Fruit fly (Drosophila melanogaster): ENCODE data around the gene Gmppb.

The Gmppb gene

DNA sequence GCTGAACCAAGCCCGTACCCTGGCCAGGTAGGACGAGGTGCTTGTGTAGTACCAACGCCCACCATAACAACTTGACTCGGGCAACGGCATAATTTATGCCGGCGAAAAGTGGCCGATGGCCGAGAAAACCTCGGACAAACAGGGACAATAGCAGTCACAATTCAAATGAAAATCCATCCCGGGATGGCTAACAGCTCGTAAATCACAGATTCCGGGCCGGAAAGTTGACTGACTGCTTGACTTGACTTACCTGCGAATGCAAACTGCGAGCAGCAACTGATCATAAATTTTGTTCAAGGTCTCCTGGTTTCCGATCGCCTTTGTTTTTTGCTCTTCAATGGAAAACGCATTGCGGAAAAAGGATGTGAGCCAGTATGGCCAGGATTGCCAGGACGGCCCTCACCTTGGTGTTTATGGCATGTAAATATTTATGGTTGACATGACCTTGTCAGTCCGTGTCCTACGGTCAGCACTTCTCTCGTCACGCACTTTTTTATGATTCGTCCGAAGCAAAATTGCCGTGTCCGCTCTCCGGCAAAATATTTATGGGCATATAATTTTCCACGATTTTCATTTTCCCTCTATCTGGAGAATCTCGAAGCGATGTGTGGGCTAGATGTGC, 37.9 kb downstream of the Gmppb start:
- TF ChIP-seq noc (tag; optimal IDR thresholded peaks at IDR 0.05) = no peak

DNA sequence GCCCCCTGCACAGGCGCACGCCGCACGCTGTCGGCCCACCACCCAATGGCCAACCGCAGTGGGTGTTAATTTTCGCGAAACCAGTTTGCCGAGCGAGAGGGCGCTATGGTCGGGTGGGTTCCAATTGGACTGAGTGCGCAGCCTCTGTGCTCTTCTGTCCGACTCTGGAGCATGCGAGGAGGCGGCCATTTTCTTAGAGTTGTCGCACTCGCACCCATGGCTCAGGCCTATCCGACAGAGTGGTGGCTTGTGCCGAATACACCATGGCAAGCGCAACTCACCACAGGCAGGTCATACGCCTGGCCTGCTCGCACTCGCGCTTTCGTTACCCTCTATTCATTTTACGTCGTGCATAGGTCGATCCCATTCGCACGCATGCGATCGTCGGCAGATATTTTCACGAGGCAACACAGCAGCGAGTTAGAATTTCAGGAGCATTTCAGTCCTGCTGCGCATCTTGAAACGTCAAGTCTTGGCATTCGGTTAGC, 41.2 kb downstream of the Gmppb start, which contains the start of gene opa:
Gene opa, plus strand, starts transcription at position 441 of the 488 bp plus-strand sequence.
- TF ChIP-seq noc (tag; optimal IDR thresholded peaks at IDR 0.05) = no peak

DNA sequence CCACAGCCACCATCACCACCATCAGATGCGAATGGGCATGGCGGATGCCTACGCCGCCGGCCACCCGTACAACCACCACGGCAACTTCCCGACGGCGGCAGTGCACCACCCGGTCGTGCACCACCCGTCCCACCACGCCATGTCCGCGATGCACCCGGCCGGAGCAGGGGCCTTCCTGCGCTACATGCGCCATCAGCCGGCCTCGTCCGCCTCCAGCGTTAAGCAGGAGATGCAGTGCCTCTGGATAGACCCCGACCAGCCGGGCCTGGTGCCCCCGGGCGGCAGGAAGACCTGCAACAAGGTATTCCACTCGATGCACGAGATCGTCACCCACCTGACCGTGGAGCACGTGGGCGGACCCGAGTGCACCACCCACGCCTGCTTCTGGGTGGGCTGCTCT, 42.3 kb downstream of the Gmppb start:
- TF ChIP-seq noc (tag; optimal IDR thresholded peaks at IDR 0.05) = no peak

DNA sequence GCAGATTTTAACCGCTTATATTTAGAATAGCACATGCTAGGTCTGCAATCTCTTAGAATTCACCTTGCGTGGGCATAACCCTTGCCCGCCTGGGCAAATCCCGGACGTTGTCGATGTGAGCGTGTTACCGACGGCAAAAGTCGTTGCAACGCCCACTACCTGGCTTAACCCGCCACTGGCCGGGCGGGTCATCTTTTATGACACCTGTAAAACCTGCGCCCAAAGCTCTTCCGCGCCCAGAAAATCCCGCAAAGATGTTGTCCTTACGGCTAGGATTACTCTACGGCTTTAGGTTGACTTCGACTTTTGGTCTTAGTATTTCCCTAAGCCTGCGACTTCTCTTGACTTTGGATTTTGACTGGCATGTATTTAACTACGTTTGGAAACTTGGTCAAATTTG, 43.0 kb downstream of the Gmppb start:
- no peak for TF ChIP-seq noc (tag; optimal IDR thresholded peaks at IDR 0.05)

DNA sequence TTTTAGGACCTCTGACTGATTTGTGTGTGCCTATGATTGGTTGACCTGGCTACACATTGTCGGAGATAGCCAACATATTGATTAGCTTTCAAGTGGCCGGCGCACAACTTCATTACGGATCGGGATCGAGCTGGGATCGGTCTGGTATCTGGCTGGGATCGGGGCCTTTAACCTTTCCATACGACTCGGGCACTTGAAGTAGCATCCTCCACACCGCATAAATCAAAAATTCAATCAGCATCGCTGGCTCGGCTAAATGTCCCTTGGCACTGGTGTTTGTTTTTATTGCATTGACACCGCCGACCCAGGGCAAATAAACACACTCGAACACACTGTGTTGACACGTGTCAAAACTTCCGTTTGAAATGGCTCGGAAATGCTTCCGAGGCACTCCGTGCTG, 44.5 kb downstream of the Gmppb start:
- no peak for TF ChIP-seq noc (tag; optimal IDR thresholded peaks at IDR 0.05)

DNA sequence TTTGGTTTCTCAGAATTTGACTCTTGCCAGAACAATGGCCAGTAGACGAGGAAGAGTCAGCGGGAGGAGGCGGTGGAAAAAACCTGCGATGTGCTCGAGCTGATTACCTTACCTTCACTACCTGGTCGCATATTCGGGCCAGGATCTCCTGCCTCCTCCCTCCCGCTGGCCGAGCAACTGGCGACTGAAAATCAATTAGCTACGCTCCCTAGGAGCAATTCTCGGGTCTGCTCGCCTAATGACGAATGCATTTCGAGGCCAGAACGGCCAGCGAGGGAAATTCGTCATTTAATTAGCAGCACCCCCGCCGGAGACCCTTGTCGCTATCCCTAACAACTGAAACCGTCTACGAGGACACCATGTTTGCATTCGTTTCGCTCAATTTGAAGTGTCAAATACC, 46.8 kb downstream of the Gmppb start:
- TF ChIP-seq noc (tag; optimal IDR thresholded peaks at IDR 0.05) = no peak

DNA sequence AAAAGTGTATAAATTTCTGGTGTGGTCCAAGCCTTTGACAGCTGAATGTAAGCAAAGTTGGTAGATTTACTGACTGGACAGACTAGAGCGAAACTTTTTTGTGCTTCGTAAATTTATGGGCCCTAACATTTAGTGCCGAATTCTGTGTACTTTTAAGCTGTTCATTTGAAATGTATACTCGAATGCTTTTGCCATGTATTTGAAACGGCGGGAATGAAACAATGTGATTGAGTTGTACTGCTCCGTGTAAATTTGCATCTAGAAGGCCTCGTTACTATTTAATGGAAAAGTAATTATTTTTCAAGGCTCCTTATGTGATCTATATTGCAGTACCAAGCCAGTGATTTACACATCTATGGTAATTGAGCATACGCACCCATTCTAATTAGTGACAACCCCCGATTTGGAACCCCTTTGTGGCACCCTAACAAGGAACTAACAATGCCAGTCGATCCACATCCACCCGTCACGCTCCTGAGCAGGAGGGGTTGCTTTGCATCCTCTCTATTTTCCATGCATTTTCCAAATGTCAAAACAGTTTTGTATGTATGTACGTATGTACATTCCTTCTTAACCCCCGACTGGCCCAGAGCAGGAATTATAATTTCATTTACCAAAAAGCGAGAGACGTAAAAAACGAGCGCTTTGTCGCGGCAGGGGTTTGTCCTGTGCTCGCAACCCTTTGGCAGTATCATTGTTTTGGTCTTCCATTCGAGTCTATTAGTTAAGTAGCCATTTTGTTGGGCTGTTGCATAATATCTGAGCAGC, 47.4 kb downstream of the Gmppb start:
- no peak for TF ChIP-seq noc (tag; optimal IDR thresholded peaks at IDR 0.05)

DNA sequence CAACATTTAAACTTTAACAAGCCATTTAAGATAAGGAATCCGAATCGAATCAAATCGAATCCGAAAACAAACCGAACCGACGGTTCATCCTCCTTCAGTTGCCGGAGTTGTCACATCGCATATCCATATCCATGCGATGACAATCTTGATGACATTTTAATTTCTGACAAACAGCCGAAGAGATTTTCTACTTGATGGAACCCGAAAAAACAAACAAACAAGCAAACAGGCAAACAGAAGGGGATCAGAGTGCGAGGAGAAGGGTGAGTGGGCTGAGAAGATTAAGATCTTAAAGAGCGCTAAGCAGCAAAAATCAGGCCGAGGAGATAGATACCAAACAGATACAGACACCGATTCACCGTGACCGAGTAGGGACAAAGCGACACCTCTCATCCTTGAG, 49.9 kb downstream of the Gmppb start:
- no peak for TF ChIP-seq noc (tag; optimal IDR thresholded peaks at IDR 0.05)

DNA sequence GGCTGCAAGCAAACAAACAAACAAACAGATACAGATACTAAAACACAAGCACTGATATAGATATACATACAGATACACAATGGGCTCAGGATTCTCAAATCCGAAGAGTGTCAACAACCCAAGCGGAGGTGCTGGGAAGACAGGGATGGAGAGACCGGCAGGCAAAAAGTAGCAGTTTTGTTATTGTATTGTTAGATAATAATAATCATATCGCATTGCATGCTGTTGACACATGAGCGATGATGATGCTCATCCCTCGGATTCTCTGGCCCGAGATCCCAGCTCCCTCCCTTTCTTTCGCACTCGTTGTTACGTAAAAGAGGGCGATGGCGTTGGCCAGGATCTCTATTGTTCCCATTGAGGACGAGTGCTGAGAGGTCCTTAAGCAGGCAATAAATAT, 52.6 kb downstream of the Gmppb start:
- TF ChIP-seq noc (tag; optimal IDR thresholded peaks at IDR 0.05) = no peak

DNA sequence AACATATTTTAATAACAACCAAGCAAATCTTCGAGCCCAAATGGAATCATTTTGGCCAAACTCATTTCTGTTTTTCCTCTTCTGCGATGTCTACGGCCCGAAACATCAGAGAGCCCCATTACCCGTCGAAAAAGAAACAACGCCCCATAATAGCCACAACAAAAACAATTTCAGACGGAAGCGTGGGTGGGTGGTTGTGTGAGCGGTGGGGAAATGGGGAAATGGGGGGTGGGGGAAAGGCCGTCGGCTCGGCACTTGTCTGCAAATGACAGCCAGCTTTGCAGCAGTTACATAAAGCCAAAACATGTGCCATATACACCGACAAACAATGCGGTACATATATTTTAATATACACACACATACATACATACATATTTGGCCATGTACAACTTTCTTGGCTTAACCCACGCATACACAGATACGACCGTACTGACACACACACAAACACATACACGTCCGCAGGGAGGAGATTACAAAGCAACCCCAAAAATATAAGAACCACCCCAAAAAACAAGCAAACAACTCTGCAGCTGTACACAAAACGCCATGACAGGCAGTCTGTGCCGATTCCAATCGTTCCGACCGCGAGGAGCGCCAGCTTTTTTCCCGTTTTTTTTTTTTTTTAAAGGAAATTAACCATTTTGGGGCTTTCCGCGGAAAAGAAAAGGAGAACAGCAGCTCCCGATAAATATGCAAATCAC, 53.8 kb downstream of the Gmppb start:
- no peak for TF ChIP-seq noc (tag; optimal IDR thresholded peaks at IDR 0.05)
